Fruit fly (Drosophila melanogaster) whole organism, prepupa: Measurements from ENCODE around the gene CG32772.

Experiments
- CG10631 ChIP-seq: fragments of 200-800 bp; sonication (Bioruptor generic); optimal IDR thresholded peaks from 2 replicates; lab custom pipeline; 2016; ENCODE audit warnings: missing biosample characterization, missing genetic modification characterization
- CG11294 ChIP-seq: fragments of 200-800 bp; sonication (Bioruptor generic); IDR thresholded peaks from 2 replicates; pipeline ENCODE4 v1.3.6; 2022; ENCODE audit warnings: missing biosample characterization, missing genetic modification characterization
- CG11902 ChIP-seq: fragments of 200-800 bp; sonication (Bioruptor generic); optimal IDR thresholded peaks from 3 replicates; lab custom pipeline; 2016; ENCODE audit warnings: missing biosample characterization, missing genetic modification characterization
- CG15336 ChIP-seq: fragments of 200-800 bp; sonication (Bioruptor generic); IDR thresholded peaks from 2 replicates; pipeline ENCODE4 v1.3.6; 2022; ENCODE audit warnings: missing biosample characterization, missing genetic modification characterization
- CG1621 ChIP-seq: fragments of 200-800 bp; sonication (Bioruptor generic); optimal IDR thresholded peaks from 3 replicates; lab custom pipeline; 2018; ENCODE audit warnings: missing biosample characterization, mild to moderate bottlenecking, missing genetic modification characterization
- CG16779 ChIP-seq: fragments of 200-800 bp; sonication (Bioruptor generic); optimal IDR thresholded peaks from 3 replicates; lab custom pipeline; 2017; ENCODE audit warnings: missing biosample characterization, mild to moderate bottlenecking, missing genetic modification characterization
- CG3032 ChIP-seq: fragments of 200-800 bp; optimal IDR thresholded peaks from 2 replicates; lab custom pipeline; 2019; ENCODE audit warnings: missing biosample characterization, mild to moderate bottlenecking, missing genetic modification characterization, moderate library complexity
- CG31627 ChIP-seq: fragments of 200-800 bp; sonication (Bioruptor generic); optimal IDR thresholded peaks from 3 replicates; lab custom pipeline; 2016; ENCODE audit warnings: missing biosample characterization, missing genetic modification characterization
- CG32006 ChIP-seq: fragments of 200-800 bp; sonication (Bioruptor generic); optimal IDR thresholded peaks from 3 replicates; lab custom pipeline; 2017; ENCODE audit warnings: missing biosample characterization, mild to moderate bottlenecking, missing genetic modification characterization
- CG34406 ChIP-seq: fragments of 200-800 bp; sonication (Bioruptor generic); optimal IDR thresholded peaks from 3 replicates; lab custom pipeline; 2016; ENCODE audit warnings: missing biosample characterization, missing genetic modification characterization
- CG6163 ChIP-seq: fragments of 200-800 bp; sonication (Bioruptor generic); IDR thresholded peaks from 3 replicates; pipeline ENCODE4 v1.3.6; 2022; ENCODE audit warnings: missing biosample characterization, missing genetic modification characterization
- CG6276 ChIP-seq: fragments of 200-800 bp; sonication (Bioruptor generic); optimal IDR thresholded peaks from 2 replicates; lab custom pipeline; 2017; ENCODE audit warnings: missing biosample characterization, mild to moderate bottlenecking, missing genetic modification characterization
- CG6792 ChIP-seq: fragments of 200-800 bp; sonication (Bioruptor generic); optimal IDR thresholded peaks from 3 replicates; lab custom pipeline; 2016; ENCODE audit warnings: missing biosample characterization, missing genetic modification characterization
- CG6808 ChIP-seq: fragments of 200-800 bp; sonication (Bioruptor generic); optimal IDR thresholded peaks from 3 replicates; lab custom pipeline; 2017; ENCODE audit warnings: missing biosample characterization, missing genetic modification characterization, mild to moderate bottlenecking, moderate library complexity, missing genetic modification reagents
- CG7368 ChIP-seq: fragments of 200-800 bp; sonication (Bioruptor generic); optimal IDR thresholded peaks from 3 replicates; lab custom pipeline; 2016; ENCODE audit warnings: missing biosample characterization, missing genetic modification characterization
- CG8119 ChIP-seq: fragments of 200-800 bp; sonication (Bioruptor generic); IDR thresholded peaks from 3 replicates; pipeline ENCODE4 v1.3.6; 2022; ENCODE audit warnings: missing biosample characterization, missing genetic modification characterization
- CG8319 ChIP-seq: fragments of 200-800 bp; sonication (Bioruptor generic); optimal IDR thresholded peaks from 3 replicates; lab custom pipeline; 2016; ENCODE audit warnings: missing biosample characterization, missing genetic modification characterization
- CG8632 ChIP-seq: fragments of 200-800 bp; sonication (Bioruptor generic); optimal IDR thresholded peaks from 3 replicates; lab custom pipeline; 2016; ENCODE audit warnings: missing biosample characterization, missing genetic modification characterization
- CG9139 ChIP-seq: fragments of 200-800 bp; sonication (Bioruptor generic); optimal IDR thresholded peaks from 3 replicates; lab custom pipeline; 2017; ENCODE audit warnings: missing biosample characterization, mild to moderate bottlenecking, missing genetic modification characterization
- Eip78C ChIP-seq: fragments of 200-800 bp; sonication (Bioruptor generic); peaks from one replicate; lab custom pipeline; 2016; ENCODE audit warnings: missing biosample characterization, missing genetic modification characterization
- Eip93F ChIP-seq: fragments of 200-800 bp; sonication (Bioruptor generic); optimal IDR thresholded peaks from 2 replicates; lab custom pipeline; 2016; ENCODE audit warnings: missing biosample characterization, mild to moderate bottlenecking, missing genetic modification characterization
- Ets96B ChIP-seq: fragments of 200-800 bp; optimal IDR thresholded peaks from 2 replicates; lab custom pipeline; 2019; ENCODE audit warnings: missing biosample characterization, mild to moderate bottlenecking, missing genetic modification characterization, moderate library complexity
- Gug ChIP-seq: fragments of 200-800 bp; sonication (Bioruptor generic); IDR thresholded peaks from 2 replicates; pipeline ENCODE4 v1.3.6; 2022; ENCODE audit warnings: missing biosample characterization, missing genetic modification characterization
- Hr38 ChIP-seq: sonication (Bioruptor generic); optimal IDR thresholded peaks from 2 replicates; lab custom pipeline; 2016; ENCODE audit warnings: missing biosample characterization, missing genetic modification characterization
- Hr39 ChIP-seq: fragments of 200-800 bp; sonication (Bioruptor generic); optimal IDR thresholded peaks from 2 replicates; lab custom pipeline; 2016; ENCODE audit warnings: missing biosample characterization, missing genetic modification characterization
- Smox ChIP-seq: fragments of 200-800 bp; sonication (Bioruptor generic); optimal IDR thresholded peaks from 3 replicates; lab custom pipeline; 2016; ENCODE audit warnings: missing biosample characterization, missing genetic modification characterization
- Sox102F ChIP-seq: fragments of 200-800 bp; sonication (Bioruptor generic); optimal IDR thresholded peaks from 2 replicates; lab custom pipeline; 2016; ENCODE audit warnings: missing biosample characterization, mild to moderate bottlenecking, missing genetic modification characterization
- achi ChIP-seq: fragments of 200-800 bp; sonication (Bioruptor generic); optimal IDR thresholded peaks from 3 replicates; lab custom pipeline; 2016; ENCODE audit warnings: missing biosample characterization, missing genetic modification characterization
- dsx ChIP-seq: fragments of 200-800 bp; optimal IDR thresholded peaks from 3 replicates; lab custom pipeline; 2019; ENCODE audit warnings: missing biosample characterization, mild to moderate bottlenecking, missing genetic modification characterization, moderate library complexity; ENCODE audit not compliant: poor library complexity, severe bottlenecking
- eg ChIP-seq: fragments of 200-800 bp; sonication (Bioruptor generic); IDR thresholded peaks from 3 replicates; pipeline ENCODE4 v1.3.6; 2022; ENCODE audit warnings: missing biosample characterization, missing genetic modification characterization
- lz ChIP-seq: fragments of 200-800 bp; sonication (Bioruptor generic); optimal IDR thresholded peaks from 3 replicates; lab custom pipeline; 2016; ENCODE audit warnings: missing biosample characterization, missing genetic modification characterization
- svp ChIP-seq: fragments of 200-800 bp; sonication (Bioruptor generic); peaks from one replicate; lab custom pipeline; 2016; ENCODE audit warnings: missing biosample characterization, missing genetic modification characterization
- vri ChIP-seq: fragments of 200-800 bp; sonication (Bioruptor generic); optimal IDR thresholded peaks from 3 replicates; lab custom pipeline; 2016; ENCODE audit warnings: missing biosample characterization, mild to moderate bottlenecking, missing genetic modification characterization

CG32772 gene

dm6 chrX:4908926-4909432, at the start of gene CG32772 (continued):
- TF ChIP-seq CG7368 (GFP tag; lab: Kevin White, UChicago) (peak; percentile 99), CG31627 (peak; percentile 62), CG16779 (tag; lab: Kevin White, UChicago) (peak; percentile 99), CG8119 (peak; percentile 97), Eip93F (peak; percentile 96), Hr39 (GFP tag; lab: Kevin White, UChicago) (peak; percentile 66), CG8319 (GFP tag; lab: Kevin White, UChicago) (peak; percentile 96), achi (GFP tag; lab: Kevin White, UChicago) (peak; percentile 95), CG10631 (GFP tag; lab: Kevin White, UChicago) (peak; percentile 96)

- TF ChIP-seq vri (GFP tag; lab: Kevin White, UChicago) (no peak), CG3032 (tag; lab: Kevin White, UChicago) (no peak), CG6276 (GFP tag; lab: Kevin White, UChicago) (no peak), CG8632 (GFP tag; lab: Kevin White, UChicago) (no peak), CG11902 (no peak), lz (no peak)
Observed at dm6 chrX:4860266-4860665, 48.6 kb upstream of the CG32772 start.

- TF ChIP-seq Eip93F (no peak), Smox (GFP tag; lab: Kevin White, UChicago) (no peak), svp (peak; percentile 30), CG8632 (GFP tag; lab: Kevin White, UChicago) (no peak), CG34406 (GFP tag; lab: Kevin White, UChicago) (no peak)
Observed at dm6 chrX:4875370-4875769, 33.5 kb upstream of the CG32772 start, which contains the start of gene boil. Gene boil (plus strand): TSS chrX:4875670.

dm6 chrX:4885875-4886274, 23.0 kb upstream of the CG32772 start:
- no peak for TF ChIP-seq lz
- TF ChIP-seq eg = peak; percentile 60; the same call in 2 of the 3 replicates
- TF ChIP-seq CG6163 = 0 out of 3 replicates have a peak, but pooled peaks have one; percentile 18
- TF ChIP-seq CG9139 (GFP tag; lab: Kevin White, UChicago) = no peak
- TF ChIP-seq Smox (GFP tag; lab: Kevin White, UChicago) = no peak
- peak; percentile 20 for TF ChIP-seq CG6276 (GFP tag; lab: Kevin White, UChicago)
- TF ChIP-seq Gug (GFP tag; lab: Robert Waterston, UW) = peak; percentile 26; the same call in 1 of the 2 replicates
- peak; percentile 41; the same call in 1 of the 2 replicates for TF ChIP-seq CG15336 (GFP tag; lab: Robert Waterston, UW)
- TF ChIP-seq Eip78C (GFP tag; lab: Kevin White, UChicago) = peak; percentile 13
- no peak for TF ChIP-seq dsx
- peak; percentile 28 for TF ChIP-seq CG32006 (GFP tag; lab: Kevin White, UChicago)
- TF ChIP-seq CG6792 = no peak
- TF ChIP-seq Sox102F (GFP tag; lab: Kevin White, UChicago) = no peak
- TF ChIP-seq, all 60 proteins: peak for 7

dm6 chrX:4894596-4894995, 14.3 kb upstream of the CG32772 start:
- TF ChIP-seq CG1621 = no peak
- TF ChIP-seq Hr38 (GFP tag; lab: Kevin White, UChicago) = no peak
- TF ChIP-seq CG34406 (GFP tag; lab: Kevin White, UChicago) = no peak
- no peak for TF ChIP-seq Ets96B (tag; lab: Kevin White, UChicago)
- TF ChIP-seq CG6808 = no peak
- no peak for TF ChIP-seq Eip78C (GFP tag; lab: Kevin White, UChicago)
- TF ChIP-seq CG11294 (GFP tag; lab: Robert Waterston, UW) = no peak
- TF ChIP-seq CG8119 = no peak
- TF ChIP-seq CG8632 (GFP tag; lab: Kevin White, UChicago) = no peak
